Fruit fly (Drosophila melanogaster) whole organism, larva: ENCODE results near the gene Ugt36A1.

Source experiments
- noc ChIP-seq: fragments of 200-800 bp; sonication (Bioruptor generic); optimal IDR thresholded peaks from 3 replicates; lab custom pipeline; 2019; ENCODE audit warnings: missing biosample characterization, mild to moderate bottlenecking, missing genetic modification characterization, moderate library complexity

Gene Ugt36A1

dm6 chr2L:3587907-3588733, 30.8 kb upstream of the Ugt36A1 start:
- TF ChIP-seq noc (tag; lab: Kevin White, UChicago): no peak

dm6 chr2L:3588841-3589240, 30.1 kb upstream of the Ugt36A1 start:
- TF ChIP-seq noc (tag; lab: Kevin White, UChicago): no peak

dm6 chr2L:3590797-3591196, 28.1 kb upstream of the Ugt36A1 start:
- no peak for TF ChIP-seq noc (tag; lab: Kevin White, UChicago)

- no peak for TF ChIP-seq noc (tag; lab: Kevin White, UChicago)
Measured at dm6 chr2L:3594000-3594399, 24.9 kb upstream of the Ugt36A1 start.

- no peak for TF ChIP-seq noc (tag; lab: Kevin White, UChicago)
Measured at dm6 chr2L:3594629-3595028, 24.3 kb upstream of the Ugt36A1 start.

dm6 chr2L:3597126-3597525, 21.8 kb upstream of the Ugt36A1 start:
- no peak for TF ChIP-seq noc (tag; lab: Kevin White, UChicago)

dm6 chr2L:3598485-3598884, 20.4 kb upstream of the Ugt36A1 start:
- TF ChIP-seq noc (tag; lab: Kevin White, UChicago): no peak

dm6 chr2L:3600847-3601246, 18.1 kb upstream of the Ugt36A1 start:
- no peak for TF ChIP-seq noc (tag; lab: Kevin White, UChicago)

- TF ChIP-seq noc (tag; lab: Kevin White, UChicago): no peak
Measured at dm6 chr2L:3602589-3602988, 16.3 kb upstream of the Ugt36A1 start.

- TF ChIP-seq noc (tag; lab: Kevin White, UChicago): no peak
Measured at dm6 chr2L:3603553-3603952, 15.3 kb upstream of the Ugt36A1 start.

dm6 chr2L:3605673-3606072, 13.2 kb upstream of the Ugt36A1 start:
- no peak for TF ChIP-seq noc (tag; lab: Kevin White, UChicago)

dm6 chr2L:3606462-3607270, 12.2 kb upstream of the Ugt36A1 start, which contains the start of gene odd:
TSS of gene odd (minus strand) at chr2L:3606756.
- no peak for TF ChIP-seq noc (tag; lab: Kevin White, UChicago)

dm6 chr2L:3608781-3609180, 10.1 kb upstream of the Ugt36A1 start:
- no peak for TF ChIP-seq noc (tag; lab: Kevin White, UChicago)

dm6 chr2L:3610608-3611007, 8.3 kb upstream of the Ugt36A1 start:
- no peak for TF ChIP-seq noc (tag; lab: Kevin White, UChicago)

dm6 chr2L:3611762-3612424, 7.0 kb upstream of the Ugt36A1 start:
- no peak for TF ChIP-seq noc (tag; lab: Kevin White, UChicago)

dm6 chr2L:3615156-3615555, 3.7 kb upstream of the Ugt36A1 start:
- TF ChIP-seq noc (tag; lab: Kevin White, UChicago): no peak
